Fruit fly (Drosophila melanogaster) S2 (cell line): Measurements from ENCODE around the gene La.

Source experiments
- CG8478 ChIP-seq: fragments of >200 bp; optimal IDR thresholded peaks from 2 replicates; lab custom pipeline; 2018
- CTCF ChIP-seq, 2 experiments: fragments of >200 bp; optimal IDR thresholded peaks; 2 replicates each; lab custom pipeline; 2018

The La gene

DNA sequence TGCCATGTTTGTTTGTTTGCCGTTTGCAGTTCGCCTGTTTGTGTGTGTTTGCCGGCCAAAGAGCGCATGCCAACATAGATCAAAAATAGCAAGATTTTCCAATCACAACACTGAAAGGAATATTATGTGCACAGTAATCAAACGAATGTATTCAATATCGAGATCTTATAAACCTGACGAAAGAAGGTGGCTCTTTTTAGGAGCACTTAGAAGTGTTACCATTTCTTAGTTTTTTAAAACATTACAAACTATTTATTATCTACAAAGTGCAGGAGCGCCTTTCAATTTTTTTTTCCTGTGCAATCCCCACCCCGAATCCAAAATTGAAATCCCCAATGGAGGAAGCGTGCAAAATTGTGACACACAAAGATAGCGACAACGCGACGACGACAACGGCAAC, 9.2 kb downstream of the La start:
- TF ChIP-seq CG8478 (lab: Kevin White, UChicago) (no peak), CTCF (optimal IDR thresholded peaks at IDR 0.05; lab: Kevin White, UChicago) (no peak)

- TF ChIP-seq CG8478 (lab: Kevin White, UChicago) (no peak), CTCF (optimal IDR thresholded peaks at IDR 0.05; lab: Kevin White, UChicago) (no peak)
These were observed 12.0 kb downstream of the La start for dm6 chr2L:20337800-20338199.

DNA sequence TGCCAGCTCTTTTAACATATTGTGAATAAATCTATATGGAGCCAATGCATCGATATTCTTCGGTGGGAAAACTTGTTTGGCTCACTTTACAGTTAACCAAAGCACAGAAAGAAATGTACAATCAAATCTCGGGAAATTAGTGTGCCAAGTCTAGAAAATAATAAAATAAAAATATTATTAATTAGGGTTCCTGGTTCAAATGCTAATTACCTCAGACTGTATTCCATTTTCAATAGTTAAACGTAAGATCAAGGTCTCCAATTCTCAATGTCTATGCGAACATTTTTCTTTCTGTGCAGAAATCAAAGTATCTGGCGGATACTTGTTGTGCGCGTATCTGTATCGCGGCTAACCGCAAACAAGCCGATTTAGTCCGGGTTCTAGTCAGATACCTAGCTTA, 14.9 kb downstream of the La start:
- TF ChIP-seq CG8478 (lab: Kevin White, UChicago) (no peak), CTCF (optimal IDR thresholded peaks at IDR 0.05; lab: Kevin White, UChicago) (no peak)

DNA sequence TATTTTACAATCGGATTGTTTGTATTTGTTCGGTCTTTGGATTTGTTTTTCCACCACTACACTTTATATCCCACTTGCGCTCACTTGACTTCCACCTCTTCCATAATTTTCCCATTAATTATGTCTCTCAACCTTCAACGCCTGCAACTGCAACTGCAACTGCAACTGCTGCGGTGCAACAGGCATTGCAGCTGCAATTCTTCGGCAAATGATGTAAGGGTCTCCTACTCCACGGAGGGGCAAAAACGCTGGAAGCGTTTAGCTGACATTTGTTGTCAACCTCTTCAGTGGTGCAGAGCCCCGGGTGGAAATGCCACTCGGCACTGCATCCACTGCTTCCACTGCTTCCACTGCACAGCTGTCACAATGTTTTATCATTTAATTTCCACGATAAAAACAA, 16.8 kb downstream of the La start:
- TF ChIP-seq CG8478 (lab: Kevin White, UChicago): no peak
- no peak for TF ChIP-seq CTCF (optimal IDR thresholded peaks at IDR 0.05; lab: Kevin White, UChicago)

dm6 chr2L:20329612-20330011, 20.2 kb downstream of the La start:
- TF ChIP-seq CTCF (optimal IDR thresholded peaks at IDR 0.05; lab: Kevin White, UChicago) (no peak), CG8478 (lab: Kevin White, UChicago) (no peak)

dm6 chr2L:20328569-20328968, 21.2 kb downstream of the La start:
- TF ChIP-seq CTCF (optimal IDR thresholded peaks at IDR 0.05; lab: Kevin White, UChicago): no peak
- TF ChIP-seq CG8478 (lab: Kevin White, UChicago): no peak

dm6 chr2L:20327963-20328362, 21.8 kb downstream of the La start:
- TF ChIP-seq CG8478 (lab: Kevin White, UChicago): no peak
- TF ChIP-seq CTCF (optimal IDR thresholded peaks at IDR 0.05; lab: Kevin White, UChicago): no peak

DNA sequence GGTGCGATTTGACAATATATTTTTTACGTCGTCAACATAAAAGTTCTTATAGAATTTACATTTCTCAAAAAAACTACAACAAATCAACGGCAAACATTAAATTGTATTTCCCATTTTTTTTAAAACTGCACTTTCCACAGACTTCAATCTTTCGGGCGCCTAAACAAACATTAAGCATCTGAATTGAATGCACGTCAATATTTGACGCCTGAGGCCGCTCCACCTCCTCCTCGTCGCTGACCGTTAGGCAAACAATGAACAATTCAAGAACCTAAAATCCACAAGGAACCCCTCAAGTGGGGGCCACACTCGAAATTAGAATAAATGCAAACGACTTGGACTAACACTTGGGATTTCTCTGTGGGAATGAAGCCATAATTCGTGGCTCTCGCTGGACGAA, 22.4 kb downstream of the La start:
- no peak for TF ChIP-seq CTCF (optimal IDR thresholded peaks at IDR 0.05; lab: Kevin White, UChicago)
- no peak for TF ChIP-seq CG8478 (lab: Kevin White, UChicago)

- TF ChIP-seq CTCF (optimal IDR thresholded peaks at IDR 0.05; lab: Kevin White, UChicago): no peak
- no peak for TF ChIP-seq CG8478 (lab: Kevin White, UChicago)
These were observed 23.5 kb downstream of the La start for dm6 chr2L:20326317-20326716.

DNA sequence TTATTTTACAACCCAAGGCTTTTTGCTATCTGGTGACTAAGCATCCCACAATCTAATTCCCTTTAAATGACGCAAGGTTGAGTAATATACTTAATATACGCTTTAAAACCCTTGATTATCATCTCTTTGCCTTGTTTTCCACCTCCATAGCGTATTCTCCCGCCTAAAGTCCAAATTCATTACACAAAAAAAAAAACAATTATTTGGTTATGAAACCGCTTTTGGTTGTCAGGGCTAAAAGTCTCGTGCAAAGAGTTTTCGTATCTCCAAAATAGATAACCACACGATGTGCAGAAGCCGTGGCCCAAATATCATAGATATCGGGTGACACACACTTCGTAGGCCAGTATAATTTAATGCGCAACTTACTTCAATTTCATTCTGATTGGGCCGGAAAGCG, 24.4 kb downstream of the La start:
- TF ChIP-seq CTCF (optimal IDR thresholded peaks at IDR 0.05; lab: Kevin White, UChicago): no peak
- no peak for TF ChIP-seq CG8478 (lab: Kevin White, UChicago)

DNA sequence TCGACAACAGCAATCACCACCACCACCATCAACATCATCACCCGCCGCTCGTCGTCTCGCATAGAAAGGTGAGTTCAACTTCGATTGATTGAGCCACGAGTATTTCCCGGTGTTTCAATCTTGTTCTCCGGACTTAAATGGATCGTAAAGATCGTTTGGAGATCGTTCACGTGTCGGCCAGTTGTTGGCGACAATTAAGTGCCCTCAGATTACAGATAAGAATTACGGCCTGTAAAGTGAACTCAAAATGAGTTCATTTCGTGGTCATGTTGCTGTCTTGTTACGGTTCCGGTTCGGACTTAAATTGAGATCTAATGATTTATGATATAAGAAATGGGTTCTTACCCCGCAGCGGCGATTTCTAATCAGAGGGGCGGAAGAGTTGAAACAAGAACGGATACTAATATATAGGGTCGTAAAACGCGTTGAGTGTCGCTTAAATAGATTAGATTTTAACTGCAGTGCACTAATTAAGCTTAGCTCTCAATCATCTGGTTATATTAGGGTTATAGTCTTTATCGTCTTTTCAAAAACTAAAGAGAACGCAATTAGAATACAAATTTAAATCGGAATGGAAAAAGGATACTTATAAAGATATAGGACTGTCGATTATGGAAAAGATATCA, 27.7 kb downstream of the La start:
- TF ChIP-seq CG8478 (lab: Kevin White, UChicago) (no peak), CTCF (optimal IDR thresholded peaks at IDR 0.05; lab: Kevin White, UChicago) (no peak)

DNA sequence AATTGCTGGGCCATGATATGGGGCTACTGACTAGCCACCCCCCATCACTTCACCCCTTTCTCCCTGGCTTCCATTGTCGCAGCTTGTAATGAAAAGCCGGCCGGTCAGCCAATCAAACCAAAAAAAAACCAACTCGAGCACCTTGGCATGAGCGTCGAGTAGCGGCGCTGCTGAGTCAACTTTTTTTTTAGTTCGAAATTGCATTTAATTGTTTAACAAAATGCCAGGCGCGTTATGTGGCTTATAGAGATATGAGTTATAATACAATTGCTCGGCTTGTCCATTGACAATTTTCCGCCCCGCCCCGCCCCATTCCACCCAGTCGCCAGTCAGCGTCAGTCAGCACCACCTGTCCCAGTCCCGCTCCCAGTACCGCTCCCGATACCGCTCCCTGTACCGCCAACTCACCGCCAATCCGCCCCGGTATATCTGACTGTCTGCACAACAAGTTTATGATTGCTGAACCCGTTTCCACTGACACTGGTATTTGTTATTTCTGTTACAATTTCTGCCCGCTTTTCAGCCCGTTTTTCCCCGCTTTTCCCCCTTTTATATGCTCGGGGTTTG, 28.5 kb downstream of the La start:
- TF ChIP-seq CTCF (optimal IDR thresholded peaks at IDR 0.05; lab: Kevin White, UChicago) (no peak), CG8478 (lab: Kevin White, UChicago) (no peak)

DNA sequence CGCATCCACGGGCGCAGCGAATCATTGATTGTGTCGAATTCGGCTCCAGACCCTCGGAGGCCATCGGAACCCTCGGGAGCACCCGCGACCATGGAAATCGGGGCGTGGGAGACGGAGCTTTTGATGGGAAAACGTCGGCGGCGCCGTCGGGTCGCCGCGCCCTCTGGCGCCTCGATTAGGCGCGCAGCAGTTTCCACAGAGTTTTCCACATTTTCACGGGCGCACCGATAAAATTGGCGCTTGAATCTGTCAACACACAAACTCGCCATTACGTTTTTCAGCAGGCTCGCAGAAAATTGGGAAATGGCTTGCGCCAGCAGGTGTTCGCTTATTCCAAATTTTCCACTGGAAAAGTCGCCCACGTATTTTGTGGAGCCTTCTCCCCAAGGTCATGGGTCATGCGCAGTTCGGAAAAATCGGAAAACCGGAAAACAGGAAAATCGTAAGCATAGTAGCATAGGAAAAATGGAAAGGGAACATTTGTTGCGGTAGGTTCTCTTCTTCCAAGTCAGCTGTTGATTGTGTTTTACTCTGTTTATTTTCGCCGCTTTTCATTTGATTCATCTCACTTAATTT, 35.0 kb downstream of the La start:
- TF ChIP-seq CTCF (optimal IDR thresholded peaks at IDR 0.05; lab: Kevin White, UChicago): no peak
- no peak for TF ChIP-seq CG8478 (lab: Kevin White, UChicago)

dm6 chr2L:20313117-20313645, 36.6 kb downstream of the La start:
- no peak for TF ChIP-seq CG8478 (lab: Kevin White, UChicago)
- no peak for TF ChIP-seq CTCF (optimal IDR thresholded peaks at IDR 0.05; lab: Kevin White, UChicago)

- no peak for TF ChIP-seq CG8478 (lab: Kevin White, UChicago)
- TF ChIP-seq CTCF (optimal IDR thresholded peaks at IDR 0.05; lab: Kevin White, UChicago): no peak
These were observed 38.9 kb downstream of the La start, which contains the start of gene spir for dm6 chr2L:20310751-20311387. Gene spir (plus strand): TSS chr2L:20311219.
